Fruit fly (Drosophila melanogaster): ENCODE results near the gene CG15170.
A peak's percentile ranks its signal among the peaks of the same experiment; 100 is the strongest.

Gene CG15170

dm6 chr2L:18980982-18981381 is 9.1 kb downstream of the CG15170 start:
- TF ChIP-seq Hr96 (GFP tag; optimal IDR thresholded peaks at IDR 0.05) (no peak), CG1620 (GFP tag; optimal IDR thresholded peaks at IDR 0.05) (no peak), CG33017 (tag; optimal IDR thresholded peaks at IDR 0.05) (no peak), toe (GFP tag; optimal IDR thresholded peaks at IDR 0.05) (no peak), cnc (optimal IDR thresholded peaks at IDR 0.05) (no peak), bab1 (GFP tag; optimal IDR thresholded peaks at IDR 0.05) (no peak), Clk (GFP tag; optimal IDR thresholded peaks at IDR 0.05) (no peak), cic (GFP tag; optimal IDR thresholded peaks at IDR 0.05) (no peak), CG5204 (GFP tag; optimal IDR thresholded peaks at IDR 0.05) (no peak), Crg-1 (GFP tag; optimal IDR thresholded peaks at IDR 0.05) (no peak), pad (GFP tag; optimal IDR thresholded peaks at IDR 0.05) (no peak), kay (GFP tag; ENCODE audit: borderline replicate concordance) (no peak), tj (GFP tag; optimal IDR thresholded peaks at IDR 0.05) (no peak), Mnt (GFP tag; optimal IDR thresholded peaks at IDR 0.05) (no peak), CG7101 (tag; optimal IDR thresholded peaks at IDR 0.05) (no peak), ovo (GFP tag; optimal IDR thresholded peaks at IDR 0.05) (no peak)

- TF ChIP-seq cic (GFP tag; optimal IDR thresholded peaks at IDR 0.05) (no peak), pad (GFP tag; optimal IDR thresholded peaks at IDR 0.05) (no peak), Clk (GFP tag; optimal IDR thresholded peaks at IDR 0.05) (no peak), ovo (GFP tag; optimal IDR thresholded peaks at IDR 0.05) (no peak), Hr96 (GFP tag; optimal IDR thresholded peaks at IDR 0.05) (no peak), CG5204 (GFP tag; optimal IDR thresholded peaks at IDR 0.05) (no peak), tj (GFP tag; optimal IDR thresholded peaks at IDR 0.05) (no peak), CG12768 (GFP tag; optimal IDR thresholded peaks at IDR 0.05) (no peak), CG33017 (tag; optimal IDR thresholded peaks at IDR 0.05) (no peak)
These were observed 10.6 kb downstream of the CG15170 start for dm6 chr2L:18979407-18979806.

dm6 chr2L:18978923-18979322 is 11.1 kb downstream of the CG15170 start:
- TF ChIP-seq kay (GFP tag; ENCODE audit: borderline replicate concordance), result no peak

dm6 chr2L:18976749-18977148 is 13.3 kb downstream of the CG15170 start:
- no peak for TF ChIP-seq kay (GFP tag; ENCODE audit: borderline replicate concordance)
- no peak for TF ChIP-seq pad (GFP tag; optimal IDR thresholded peaks at IDR 0.05)
- TF ChIP-seq cnc (optimal IDR thresholded peaks at IDR 0.05), result no peak
- TF ChIP-seq cic (GFP tag; optimal IDR thresholded peaks at IDR 0.05), result no peak
- TF ChIP-seq CG1620 (GFP tag; optimal IDR thresholded peaks at IDR 0.05), result no peak
- TF ChIP-seq toe (GFP tag; optimal IDR thresholded peaks at IDR 0.05), result no peak
- TF ChIP-seq bab1 (GFP tag; optimal IDR thresholded peaks at IDR 0.05), result no peak
- no peak for TF ChIP-seq tj (GFP tag; optimal IDR thresholded peaks at IDR 0.05)
- no peak for TF ChIP-seq Mnt (GFP tag; optimal IDR thresholded peaks at IDR 0.05)
- TF ChIP-seq Crg-1 (GFP tag; optimal IDR thresholded peaks at IDR 0.05), result no peak
- TF ChIP-seq CG5204 (GFP tag; optimal IDR thresholded peaks at IDR 0.05), result no peak
- no peak for TF ChIP-seq CG14711 (tag; optimal IDR thresholded peaks at IDR 0.05)
- TF ChIP-seq CG33017 (tag; optimal IDR thresholded peaks at IDR 0.05), result no peak
- no peak for TF ChIP-seq CG7045 (GFP tag; optimal IDR thresholded peaks at IDR 0.05)
- no peak for TF ChIP-seq CG12768 (GFP tag; optimal IDR thresholded peaks at IDR 0.05)

dm6 chr2L:18974063-18974779 is 15.8 kb downstream of the CG15170 start, which contains the start of the genes L2HGDH and CG10431:
L2HGDH (minus strand) TSS chr2L:18974448.
CG10431 (plus strand) TSS chr2L:18974710.
- peak; percentile 56 for TF ChIP-seq CG7045 (GFP tag; optimal IDR thresholded peaks at IDR 0.05)
- TF ChIP-seq pad (GFP tag; optimal IDR thresholded peaks at IDR 0.05), result peak; percentile 73
- peak; percentile 80 for TF ChIP-seq CG12768 (GFP tag; optimal IDR thresholded peaks at IDR 0.05)
- peak; percentile 83 for TF ChIP-seq toe (GFP tag; optimal IDR thresholded peaks at IDR 0.05)
- TF ChIP-seq CG14711 (tag; optimal IDR thresholded peaks at IDR 0.05), result peak; percentile 68
- TF ChIP-seq Crg-1 (GFP tag; optimal IDR thresholded peaks at IDR 0.05), result peak; percentile 77
- peak; percentile 81 for TF ChIP-seq ovo (GFP tag; optimal IDR thresholded peaks at IDR 0.05)
- peak; percentile 63 for TF ChIP-seq CG33017 (tag; optimal IDR thresholded peaks at IDR 0.05)
- peak; percentile 83 for TF ChIP-seq CG11617 (GFP tag; optimal IDR thresholded peaks at IDR 0.05)
- peak; percentile 60 for TF ChIP-seq Hr96 (GFP tag; optimal IDR thresholded peaks at IDR 0.05)
- peak; percentile 57 for TF ChIP-seq Clk (GFP tag; optimal IDR thresholded peaks at IDR 0.05)
- TF ChIP-seq CG1620 (GFP tag; optimal IDR thresholded peaks at IDR 0.05), result peak; percentile 59
- peak; percentile 84 for TF ChIP-seq cic (GFP tag; optimal IDR thresholded peaks at IDR 0.05)
- TF ChIP-seq tj (GFP tag; optimal IDR thresholded peaks at IDR 0.05), result peak; percentile 76
- peak; percentile 78 for TF ChIP-seq CG7101 (tag; optimal IDR thresholded peaks at IDR 0.05)
- TF ChIP-seq Mnt (GFP tag; optimal IDR thresholded peaks at IDR 0.05), result peak; percentile 80
- no peak for TF ChIP-seq kay (GFP tag; ENCODE audit: borderline replicate concordance)
- peak; percentile 47 for TF ChIP-seq bab1 (GFP tag; optimal IDR thresholded peaks at IDR 0.05)
- TF ChIP-seq cnc (optimal IDR thresholded peaks at IDR 0.05), result no peak
- no peak for TF ChIP-seq CG5204 (GFP tag; optimal IDR thresholded peaks at IDR 0.05)

- peak; percentile 55 for TF ChIP-seq CG7101 (tag; optimal IDR thresholded peaks at IDR 0.05)
- TF ChIP-seq cic (GFP tag; optimal IDR thresholded peaks at IDR 0.05), result peak; percentile 13
- peak; percentile 41 for TF ChIP-seq CG33017 (tag; optimal IDR thresholded peaks at IDR 0.05)
- peak; percentile 48 for TF ChIP-seq Crg-1 (GFP tag; optimal IDR thresholded peaks at IDR 0.05)
- TF ChIP-seq tj (GFP tag; optimal IDR thresholded peaks at IDR 0.05), result peak; percentile 49
- TF ChIP-seq CG1620 (GFP tag; optimal IDR thresholded peaks at IDR 0.05), result peak; percentile 58
- no peak for TF ChIP-seq kay (GFP tag; ENCODE audit: borderline replicate concordance)
- TF ChIP-seq ovo (GFP tag; optimal IDR thresholded peaks at IDR 0.05), result no peak
- peak; percentile 71 for TF ChIP-seq Mnt (GFP tag; optimal IDR thresholded peaks at IDR 0.05)
- peak; percentile 40 for TF ChIP-seq CG7045 (GFP tag; optimal IDR thresholded peaks at IDR 0.05)
- TF ChIP-seq CG14711 (tag; optimal IDR thresholded peaks at IDR 0.05), result peak; percentile 46
- TF ChIP-seq CG5204 (GFP tag; optimal IDR thresholded peaks at IDR 0.05), result peak; percentile 53
- no peak for TF ChIP-seq cnc (optimal IDR thresholded peaks at IDR 0.05)
- TF ChIP-seq bab1 (GFP tag; optimal IDR thresholded peaks at IDR 0.05), result peak; percentile 63
- peak; percentile 53 for TF ChIP-seq CG11617 (GFP tag; optimal IDR thresholded peaks at IDR 0.05)
- TF ChIP-seq CG12768 (GFP tag; optimal IDR thresholded peaks at IDR 0.05), result no peak
- TF ChIP-seq toe (GFP tag; optimal IDR thresholded peaks at IDR 0.05), result peak; percentile 63
- TF ChIP-seq Clk (GFP tag; optimal IDR thresholded peaks at IDR 0.05), result no peak
- TF ChIP-seq pad (GFP tag; optimal IDR thresholded peaks at IDR 0.05), result peak; percentile 44
- peak; percentile 67 for TF ChIP-seq Hr96 (GFP tag; optimal IDR thresholded peaks at IDR 0.05)
These were observed 21.5 kb downstream of the CG15170 start, which contains the start of the genes Nak and Tango6 for dm6 chr2L:18968370-18969105. Nak (minus strand) TSS chr2L:18968744. Tango6 (plus strand) TSS chr2L:18969028.

Measured in whole organism, adult.